Worm (Caenorhabditis elegans) whole organism, L4 larva: ENCODE data around the gene fipr-9.

Experiments used
- F10B5.3 ChIP-seq: sonication (generic microtip); optimal IDR thresholded peaks from 2 replicates; lab custom pipeline; 2016; ENCODE audit warnings: mild to moderate bottlenecking, missing genetic modification characterization, missing compliant biosample characterization
- F37D6.2 ChIP-seq: sonication (generic microtip); optimal IDR thresholded peaks from 2 replicates; lab custom pipeline; 2016; ENCODE audit warnings: mild to moderate bottlenecking, missing genetic modification characterization, missing compliant biosample characterization
- R02D3.7 ChIP-seq: fragments of 150-350 bp; sonication (generic microtip); optimal IDR thresholded peaks from 3 replicates; lab custom pipeline; 2014; ENCODE audit warnings: missing biosample characterization, missing genetic modification characterization
- Y105C5A.15 ChIP-seq: fragments of 200-800 bp; sonication (Bioruptor generic); IDR thresholded peaks from 2 replicates; pipeline ENCODE4 v1.3.6; 2022; ENCODE audit warnings: missing genetic modification characterization, missing compliant biosample characterization
- Y48G9A.11 ChIP-seq: fragments of 200-800 bp; sonication (Bioruptor generic); IDR thresholded peaks from 2 replicates; pipeline ENCODE4 v1.3.6; 2022; ENCODE audit warnings: missing genetic modification reagents, missing genetic modification characterization, missing compliant biosample characterization
- Y75B8A.6 ChIP-seq: fragments of 200-800 bp; sonication (Bioruptor generic); IDR thresholded peaks from 2 replicates; pipeline ENCODE4 v1.3.6; 2022; ENCODE audit warnings: missing genetic modification reagents, missing genetic modification characterization, missing compliant biosample characterization
- aly-2 ChIP-seq: sonication (generic microtip); optimal IDR thresholded peaks from 2 replicates; lab custom pipeline; 2018; ENCODE audit warnings: missing biosample characterization, missing genetic modification characterization
- ceh-20 ChIP-seq: fragments of 200-800 bp; sonication (Bioruptor generic); IDR thresholded peaks from 2 replicates; pipeline ENCODE4 v1.3.6; 2022; ENCODE audit warnings: missing genetic modification reagents, missing genetic modification characterization, missing compliant biosample characterization
- ceh-28 ChIP-seq: fragments of 150-350 bp; optimal IDR thresholded peaks from 2 replicates; lab custom pipeline; 2014; ENCODE audit warnings: missing biosample characterization, missing genetic modification reagents, missing genetic modification characterization
- ctbp-1 ChIP-seq: fragments of 200-800 bp; sonication (Bioruptor generic); IDR thresholded peaks from 2 replicates; pipeline ENCODE4 v1.3.6; 2022; ENCODE audit warnings: missing genetic modification reagents, missing genetic modification characterization, missing compliant biosample characterization
- dmd-6 ChIP-seq: fragments of 200-800 bp; sonication (Bioruptor generic); IDR thresholded peaks from 2 replicates; pipeline ENCODE4 v1.3.6; 2022; ENCODE audit warnings: missing genetic modification reagents, missing genetic modification characterization, missing compliant biosample characterization
- duxl-1 ChIP-seq: sonication (generic microtip); optimal IDR thresholded peaks from 2 replicates; lab custom pipeline; 2016; ENCODE audit warnings: mild to moderate bottlenecking, missing genetic modification characterization, moderate library complexity, missing compliant biosample characterization; ENCODE audit not compliant: poor library complexity
- egl-43 ChIP-seq: fragments of 200-800 bp; sonication (Bioruptor generic); IDR thresholded peaks from 2 replicates; pipeline ENCODE4 v1.3.6; 2022; ENCODE audit warnings: missing genetic modification reagents, missing genetic modification characterization, missing compliant biosample characterization
- fkh-10 ChIP-seq: fragments of 150-350 bp; optimal IDR thresholded peaks from 2 replicates; lab custom pipeline; 2014; ENCODE audit warnings: missing biosample characterization, missing genetic modification reagents, missing genetic modification characterization
- fos-1 ChIP-seq: fragments of 150-350 bp; optimal IDR thresholded peaks from 2 replicates; lab custom pipeline; 2014; ENCODE audit warnings: missing biosample characterization, missing genetic modification characterization
- gei-8 ChIP-seq: fragments of 200-800 bp; sonication (Bioruptor generic); optimal IDR thresholded peaks from 2 replicates; lab custom pipeline; 2018; ENCODE audit warnings: mild to moderate bottlenecking, missing genetic modification characterization, missing compliant biosample characterization
- hif-1 ChIP-seq, 2 experiments: sonication (generic microtip); optimal IDR thresholded peaks; 2 replicates each; lab custom pipeline; 2016 to 2017; ENCODE audit warnings: missing compliant biosample characterization in 2 of 2, missing genetic modification characterization in 2 of 2, missing genetic modification reagents in 2 of 2, missing genotype in 2 of 2, mild to moderate bottlenecking in 1 of 2
- hmg-1.1 ChIP-seq: fragments of 200-800 bp; sonication (Bioruptor generic); IDR thresholded peaks from 2 replicates; pipeline ENCODE4 v1.3.6; 2022; ENCODE audit warnings: missing genetic modification reagents, missing genetic modification characterization, missing compliant biosample characterization
- jun-1 ChIP-seq: fragments of 150-350 bp; optimal IDR thresholded peaks from 2 replicates; lab custom pipeline; 2014; ENCODE audit warnings: missing biosample characterization, missing genetic modification reagents, missing genetic modification characterization
- lin-1 ChIP-seq: fragments of 200-800 bp; sonication (Bioruptor generic); IDR thresholded peaks from 2 replicates; pipeline ENCODE4 v1.3.6; 2022; ENCODE audit warnings: missing genetic modification reagents, missing genetic modification characterization, missing compliant biosample characterization
- lin-38 ChIP-seq: fragments of 200-800 bp; sonication (Bioruptor generic); IDR thresholded peaks from 2 replicates; pipeline ENCODE4 v1.3.6; 2022; ENCODE audit warnings: missing genetic modification reagents, missing genetic modification characterization, missing compliant biosample characterization
- lir-3 ChIP-seq: sonication (generic microtip); optimal IDR thresholded peaks from 2 replicates; lab custom pipeline; 2016; ENCODE audit warnings: mild to moderate bottlenecking, missing genetic modification characterization, missing compliant biosample characterization
- lsy-2 ChIP-seq, 2 experiments: fragments of 150-350 bp in 1 of 2; sonication (generic microtip) in 1 of 2; optimal IDR thresholded peaks; 2 replicates each; lab custom pipeline; 2014 to 2017; ENCODE audit warnings: missing biosample characterization in 2 of 2, missing genetic modification characterization in 2 of 2
- mdl-1 ChIP-seq, 2 experiments: fragments of 150-350 bp in 1 of 2; sonication (generic microtip) in 1 of 2; optimal IDR thresholded peaks; 2 replicates each; lab custom pipeline; 2014 to 2017; ENCODE audit warnings: missing biosample characterization in 2 of 2, missing genetic modification characterization in 2 of 2
- mdt-29 ChIP-seq: fragments of 200-800 bp; sonication (Bioruptor generic); IDR thresholded peaks from 2 replicates; pipeline ENCODE4 v1.3.6; 2022; ENCODE audit warnings: missing genetic modification reagents, missing genetic modification characterization, missing compliant biosample characterization
- mep-1 ChIP-seq: fragments of 150-350 bp; sonication (generic microtip); optimal IDR thresholded peaks from 3 replicates; lab custom pipeline; 2014; ENCODE audit warnings: missing biosample characterization, missing genetic modification characterization
- mes-2 ChIP-seq: sonication (generic microtip); optimal IDR thresholded peaks from 2 replicates; lab custom pipeline; 2016; ENCODE audit warnings: missing genotype, mild to moderate bottlenecking, missing genetic modification characterization, missing compliant biosample characterization; ENCODE audit not compliant: poor library complexity, severe bottlenecking
- mxl-3 ChIP-seq: fragments of 200-800 bp; sonication (Bioruptor generic); optimal IDR thresholded peaks from 2 replicates; lab custom pipeline; 2018; ENCODE audit warnings: mild to moderate bottlenecking, missing genetic modification characterization, missing compliant biosample characterization
- nhr-10 ChIP-seq: fragments of 150-350 bp; optimal IDR thresholded peaks from 2 replicates; lab custom pipeline; 2014; ENCODE audit warnings: missing biosample characterization, missing genetic modification characterization
- nhr-11 ChIP-seq: fragments of 150-350 bp; optimal IDR thresholded peaks from 2 replicates; lab custom pipeline; 2014; ENCODE audit warnings: missing biosample characterization, missing genetic modification characterization
- nhr-25 ChIP-seq: sonication (generic microtip); optimal IDR thresholded peaks from 2 replicates; lab custom pipeline; 2017; ENCODE audit warnings: missing genetic modification characterization, mild to moderate bottlenecking, missing compliant biosample characterization, antibody characterized with exemption, moderate library complexity, borderline replicate concordance; ENCODE audit not compliant: insufficient read depth
- nhr-28 ChIP-seq: fragments of 150-350 bp; optimal IDR thresholded peaks from 2 replicates; lab custom pipeline; 2014; ENCODE audit warnings: missing biosample characterization, missing genetic modification characterization
- nhr-42 ChIP-seq: fragments of 200-800 bp; sonication (Bioruptor generic); IDR thresholded peaks from 2 replicates; pipeline ENCODE4 v1.3.6; 2022; ENCODE audit warnings: missing genetic modification characterization, missing compliant biosample characterization
- nhr-76 ChIP-seq: fragments of 150-350 bp; optimal IDR thresholded peaks from 2 replicates; lab custom pipeline; 2014; ENCODE audit warnings: missing biosample characterization, missing genetic modification characterization
- nhr-77 ChIP-seq: fragments of 150-350 bp; optimal IDR thresholded peaks from 2 replicates; lab custom pipeline; 2014; ENCODE audit warnings: missing biosample characterization, missing genetic modification characterization
- rbr-2 ChIP-seq: sonication (generic microtip); optimal IDR thresholded peaks from 2 replicates; lab custom pipeline; 2016; ENCODE audit warnings: missing genotype, missing genetic modification characterization, missing compliant biosample characterization
- set-16 ChIP-seq: fragments of 200-800 bp; sonication (Bioruptor generic); IDR thresholded peaks from 2 replicates; pipeline ENCODE4 v1.3.6; 2022; ENCODE audit warnings: missing genetic modification reagents, missing genetic modification characterization, missing compliant biosample characterization
- skn-1 ChIP-seq: fragments of 150-350 bp; optimal IDR thresholded peaks from 2 replicates; lab custom pipeline; 2014; ENCODE audit warnings: missing biosample characterization, missing genetic modification characterization
- unc-62 ChIP-seq, 3 experiments: fragments of 150-350 bp in 1 of 3; sonication (generic microtip); optimal IDR thresholded peaks in 2 of 3; peaks in 1 of 3; 1 replicate in 1 of 3; 2 replicates in 2 of 3; lab custom pipeline; 2014 to 2017; ENCODE audit warnings: missing biosample characterization in 3 of 3, missing genetic modification characterization in 3 of 3, missing genetic modification reagents in 3 of 3, missing genotype in 1 of 3
- vab-7 ChIP-seq: fragments of 200-800 bp; sonication (Bioruptor generic); IDR thresholded peaks from 2 replicates; pipeline ENCODE4 v1.3.6; 2022; ENCODE audit warnings: missing genetic modification reagents, missing genetic modification characterization, missing compliant biosample characterization
- zag-1 ChIP-seq: fragments of 150-350 bp; optimal IDR thresholded peaks from 2 replicates; lab custom pipeline; 2014; ENCODE audit warnings: missing biosample characterization, missing genetic modification characterization
- zfp-2 ChIP-seq: sonication (generic microtip); optimal IDR thresholded peaks from 2 replicates; lab custom pipeline; 2016; ENCODE audit warnings: mild to moderate bottlenecking, missing genetic modification characterization, missing compliant biosample characterization
- zfp-3 ChIP-seq: fragments of 200-800 bp; sonication (Bioruptor generic); conservative IDR thresholded peaks from 2 replicates; pipeline ENCODE4 v1.3.6; 2022; ENCODE audit warnings: missing genetic modification reagents, missing genetic modification characterization, missing compliant biosample characterization
- zip-11 ChIP-seq: fragments of 200-800 bp; sonication (Bioruptor generic); IDR thresholded peaks from 2 replicates; pipeline ENCODE4 v1.3.6; 2022; ENCODE audit warnings: missing genetic modification characterization, missing compliant biosample characterization
- ztf-7 ChIP-seq: fragments of 150-350 bp; optimal IDR thresholded peaks from 2 replicates; lab custom pipeline; 2014; ENCODE audit warnings: missing biosample characterization, missing genetic modification characterization

The fipr-9 gene

ce11 chrV:10221317-10221716, at the start of gene fipr-9, which contains the start of gene fipr-5:
Gene fipr-9, plus strand, starts transcription at chrV:10221662.
Gene fipr-5, minus strand, starts transcription at chrV:10221417.
- TF ChIP-seq skn-1 (tag; lab: Kevin White, UChicago) (no peak), zfp-2 (tag; lab: Kevin White, UChicago) (no peak), jun-1 (tag; lab: Kevin White, UChicago) (no peak)

ce11 chrV:10173653-10174052, 47.8 kb upstream of the fipr-9 start, which contains the start of gene egl-3:
Gene egl-3, minus strand, starts transcription at chrV:10173753.
- TF ChIP-seq zfp-3 (GFP tag; lab: Robert Waterston, UW) (no peak), hif-1 (tag; optimal IDR thresholded peaks at IDR 0.05; lab: Kevin White, UChicago) (no peak), set-16 (GFP tag; lab: Robert Waterston, UW) (no peak), gei-8 (GFP tag; lab: Kevin White, UChicago) (no peak), unc-62 (GFP tag; optimal IDR thresholded peaks at IDR 0.05 in 1 of 2; lab: Kevin White, UChicago) (peak in 1 of 2 experiments; percentile 26), unc-62 (tag; optimal IDR thresholded peaks at IDR 0.05; lab: Kevin White, UChicago) (no peak), lir-3 (tag; lab: Kevin White, UChicago) (no peak), aly-2 (tag; lab: Kevin White, UChicago) (no peak)

- TF ChIP-seq gei-8 (GFP tag; lab: Kevin White, UChicago) (no peak), mdt-29 (GFP tag; lab: Robert Waterston, UW) (0 out of 2 replicates have a peak, but pooled peaks have one; percentile 25), nhr-28 (tag; lab: Kevin White, UChicago) (no peak), mep-1 (tag; lab: Kevin White, UChicago) (peak; percentile 85), ctbp-1 (GFP tag; lab: Robert Waterston, UW) (peak; percentile 85; the same call in 1 of the 2 replicates), Y75B8A.6 (GFP tag; lab: Robert Waterston, UW) (no peak), fos-1 (tag; lab: Kevin White, UChicago) (no peak), dmd-6 (GFP tag; lab: Robert Waterston, UW) (peak; percentile 47), vab-7 (GFP tag; lab: Robert Waterston, UW) (0 out of 2 replicates have a peak, but pooled peaks have one; percentile 33), lsy-2 (tag; optimal IDR thresholded peaks at IDR 0.05; lab: Kevin White, UChicago) (peak; percentile 62 to 85), mxl-3 (peak; percentile 28), set-16 (GFP tag; lab: Robert Waterston, UW) (peak; percentile 81), Y105C5A.15 (GFP tag; lab: Robert Waterston, UW) (no peak), unc-62 (GFP tag; optimal IDR thresholded peaks at IDR 0.05 in 1 of 2; lab: Kevin White, UChicago) (peak in 1 of 2 experiments; percentile 1), unc-62 (tag; optimal IDR thresholded peaks at IDR 0.05; lab: Kevin White, UChicago) (peak; percentile 33), nhr-11 (tag; lab: Kevin White, UChicago) (peak; percentile 86), nhr-77 (no peak), nhr-10 (tag; lab: Kevin White, UChicago) (no peak), nhr-25 (tag; lab: Kevin White, UChicago) (no peak), zip-11 (no peak), F37D6.2 (tag; lab: Kevin White, UChicago) (peak; percentile 84), nhr-76 (tag; lab: Kevin White, UChicago) (no peak), lin-38 (GFP tag; lab: Robert Waterston, UW) (peak; percentile 47; the same call in 1 of the 2 replicates), hmg-1.1 (GFP tag; lab: Robert Waterston, UW) (peak; percentile 82), nhr-42 (GFP tag; lab: Robert Waterston, UW) (0 out of 2 replicates have a peak, but pooled peaks have one; percentile 15), zag-1 (tag; lab: Kevin White, UChicago) (peak; percentile 20), Y48G9A.11 (no peak), R02D3.7 (tag; lab: Kevin White, UChicago) (no peak), mes-2 (tag; lab: Kevin White, UChicago) (peak; percentile 34), lir-3 (tag; lab: Kevin White, UChicago) (no peak), fkh-10 (GFP tag; lab: Kevin White, UChicago) (peak; percentile 98), ztf-7 (no peak), mdl-1 (tag; optimal IDR thresholded peaks at IDR 0.05; lab: Kevin White, UChicago) (peak; percentile 18 to 90), lin-1 (no peak), ceh-20 (peak; percentile 58; the same call in 1 of the 2 replicates), ceh-28 (tag; lab: Kevin White, UChicago) (peak; percentile 78), F10B5.3 (no peak), egl-43 (GFP tag; lab: Robert Waterston, UW) (peak; percentile 84), duxl-1 (tag; lab: Kevin White, UChicago) (no peak), rbr-2 (tag; lab: Kevin White, UChicago) (peak; percentile 89)
These were observed 46.8 kb upstream of the fipr-9 start for ce11 chrV:10174632-10175075.
